Fruit fly (Drosophila melanogaster): ENCODE measurements around the gene CG14397.
A peak's percentile ranks its signal among the peaks of the same experiment; 100 is the strongest.

CG14397 gene

DNA sequence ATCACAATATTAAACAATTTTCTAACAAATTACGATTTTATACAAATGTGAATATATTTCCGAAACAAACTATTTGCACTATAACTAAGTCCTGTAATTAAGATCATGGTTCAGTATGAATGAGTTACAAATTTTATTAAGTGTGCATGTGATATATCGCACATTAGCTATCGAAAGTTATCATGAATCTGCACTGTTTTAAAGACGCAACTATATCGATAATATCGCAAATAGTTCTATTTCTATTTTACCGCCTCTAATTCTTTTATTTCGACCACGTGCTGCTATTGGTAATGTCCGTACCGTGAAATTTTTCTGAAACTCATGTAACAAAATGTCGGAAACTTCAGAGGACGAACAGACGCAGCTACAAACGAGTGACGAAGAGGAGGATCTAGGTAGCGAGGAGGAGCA lies 52.0 kb downstream of the CG14397 start, which contains the start of gene pths (continued):
- peak; percentile 59 for TF ChIP-seq CG12391 (tag; optimal IDR thresholded peaks at IDR 0.05)
- TF ChIP-seq CG12219 (GFP tag; optimal IDR thresholded peaks at IDR 0.05): no peak
- 0 out of 3 replicates have a peak, but pooled peaks have one; percentile 31 for TF ChIP-seq CG2889 (GFP tag; IDR thresholded peaks at IDR 0.05)
- TF ChIP-seq Vsx1 (GFP tag; optimal IDR thresholded peaks at IDR 0.05): no peak
- TF ChIP-seq CG14965 (GFP tag; optimal IDR thresholded peaks at IDR 0.05; ENCODE audit: borderline replicate concordance): no peak
- peak; percentile 61 for TF ChIP-seq CG12659 (GFP tag; optimal IDR thresholded peaks at IDR 0.05)
- TF ChIP-seq bowl (GFP tag; IDR thresholded peaks at IDR 0.05): no peak
- TF ChIP-seq Hmr (GFP tag; optimal IDR thresholded peaks at IDR 0.05): peak; percentile 65
- TF ChIP-seq phol (tag; optimal IDR thresholded peaks at IDR 0.05): peak; percentile 67
- peak; percentile 64 for TF ChIP-seq CG30403 (GFP tag; optimal IDR thresholded peaks at IDR 0.05)
- no peak for TF ChIP-seq ewg (GFP tag; optimal IDR thresholded peaks at IDR 0.05)
- TF ChIP-seq CG7786 (GFP tag; optimal IDR thresholded peaks at IDR 0.05): peak; percentile 38
- TF ChIP-seq Aef1 (GFP tag; IDR thresholded peaks at IDR 0.05): peak; percentile 23; the same call in 1 of the 3 replicates
- TF ChIP-seq Dip3 (GFP tag; optimal IDR thresholded peaks at IDR 0.05): peak; percentile 41
- peak; percentile 92 for TF ChIP-seq pzg (GFP tag; optimal IDR thresholded peaks at IDR 0.05)
- peak; percentile 35 for TF ChIP-seq bab2 (GFP tag; optimal IDR thresholded peaks at IDR 0.05)
- TF ChIP-seq lov (optimal IDR thresholded peaks at IDR 0.05): no peak
- no peak for TF ChIP-seq lov (GFP tag; IDR thresholded peaks at IDR 0.05)
- peak; percentile 15 for TF ChIP-seq CG8924 (tag; optimal IDR thresholded peaks at IDR 0.05)
- no peak for TF ChIP-seq gem (tag; optimal IDR thresholded peaks at IDR 0.05)
- TF ChIP-seq CG7271 (tag; optimal IDR thresholded peaks at IDR 0.05): no peak
- TF ChIP-seq Taf1 (GFP tag; IDR thresholded peaks at IDR 0.05): no peak
- TF ChIP-seq CoRest (tag; optimal IDR thresholded peaks at IDR 0.05): peak; percentile 66
- no peak for TF ChIP-seq Fer2 (tag; optimal IDR thresholded peaks at IDR 0.05)
- TF ChIP-seq sob (GFP tag; IDR thresholded peaks at IDR 0.05): peak; percentile 79
- TF ChIP-seq D19B (GFP tag; optimal IDR thresholded peaks at IDR 0.05): no peak
- TF ChIP-seq usp (GFP tag; optimal IDR thresholded peaks at IDR 0.05): no peak
- peak; percentile 77 for TF ChIP-seq HLH4C (GFP tag; IDR thresholded peaks at IDR 0.05; ENCODE audit: partially characterized antibody)
- peak; percentile 42 for TF ChIP-seq tin (GFP tag; optimal IDR thresholded peaks at IDR 0.05)
- TF ChIP-seq sim (GFP tag; IDR thresholded peaks at IDR 0.05): no peak
- no peak for TF ChIP-seq Meics (GFP tag; optimal IDR thresholded peaks at IDR 0.05)
- TF ChIP-seq D (optimal IDR thresholded peaks at IDR 0.05): no peak
- TF ChIP-seq D (GFP tag; optimal IDR thresholded peaks at IDR 0.05): no peak
- no peak for TF ChIP-seq da (GFP tag; optimal IDR thresholded peaks at IDR 0.05)
- no peak for TF ChIP-seq dan (GFP tag; IDR thresholded peaks at IDR 0.05)
- TF ChIP-seq Adf1 (GFP tag; IDR thresholded peaks at IDR 0.05): no peak
- peak; percentile 37; the same call in 1 of the 2 replicates for TF ChIP-seq CG14014 (GFP tag; IDR thresholded peaks at IDR 0.05)
- no peak for TF ChIP-seq Poxn (GFP tag; IDR thresholded peaks at IDR 0.05)
- no peak for TF ChIP-seq shn (GFP tag; optimal IDR thresholded peaks at IDR 0.05)
- TF ChIP-seq dati (GFP tag; IDR thresholded peaks at IDR 0.05): no peak
- no peak for TF ChIP-seq CG6813 (GFP tag; optimal IDR thresholded peaks at IDR 0.05)
- TF ChIP-seq stc (GFP tag; IDR thresholded peaks at IDR 0.05): no peak
- TF ChIP-seq eyg (GFP tag; optimal IDR thresholded peaks at IDR 0.05): peak; percentile 18
- TF ChIP-seq zen2 (GFP tag; IDR thresholded peaks at IDR 0.05; ENCODE audit: partially characterized antibody): no peak; the same call in 2 of the 3 replicates
- TF ChIP-seq CG17359 (tag; optimal IDR thresholded peaks at IDR 0.05): no peak
- TF ChIP-seq zfh1 (GFP tag; IDR thresholded peaks at IDR 0.05): peak; percentile 58; the same call in 1 of the 3 replicates
- no peak for TF ChIP-seq CG2678 (tag; optimal IDR thresholded peaks at IDR 0.05)
- 0 out of 2 replicates have a peak, but pooled peaks have one; percentile 33 for TF ChIP-seq CG10366 (GFP tag; IDR thresholded peaks at IDR 0.05)
- no peak for TF ChIP-seq eve (GFP tag; optimal IDR thresholded peaks at IDR 0.05)
- peak; percentile 38 for TF ChIP-seq Camta (GFP tag; optimal IDR thresholded peaks at IDR 0.05)
- TF ChIP-seq ranshi (GFP tag; IDR thresholded peaks at IDR 0.05): 0 out of 2 replicates have a peak, but pooled peaks have one; percentile 41
- TF ChIP-seq CG8944 (GFP tag; optimal IDR thresholded peaks at IDR 0.05): peak; percentile 59

Data from whole organism, embryonic.